Worm (Caenorhabditis elegans) whole organism, L3 larva: Measurements from ENCODE around the gene lgc-58.
A peak's percentile ranks its signal among the peaks of the same experiment; 100 is the strongest.

Experiments
- R02D3.7 ChIP-seq: fragments of 150-350 bp; optimal IDR thresholded peaks from 2 replicates; lab custom pipeline; 2014; ENCODE audit warnings: missing biosample characterization, missing genetic modification characterization
- ZK546.5 ChIP-seq: sonication (generic microtip); optimal IDR thresholded peaks from 2 replicates; lab custom pipeline; 2017; ENCODE audit warnings: missing biosample characterization, missing genetic modification characterization
- aly-2 ChIP-seq: fragments of 150-350 bp; optimal IDR thresholded peaks from 2 replicates; lab custom pipeline; 2014; ENCODE audit warnings: missing biosample characterization, missing genetic modification characterization
- ama-1 ChIP-seq: fragments of 150-350 bp; optimal IDR thresholded peaks from 2 replicates; lab custom pipeline; 2018
- ceh-16 ChIP-seq: sonication (generic microtip); optimal IDR thresholded peaks from 2 replicates; lab custom pipeline; 2017; ENCODE audit warnings: missing biosample characterization, missing genetic modification characterization
- ceh-28 ChIP-seq: fragments of 150-350 bp; optimal IDR thresholded peaks from 2 replicates; lab custom pipeline; 2014; ENCODE audit warnings: missing biosample characterization, missing genetic modification reagents, missing genetic modification characterization
- ceh-82 ChIP-seq: fragments of 150-350 bp; optimal IDR thresholded peaks from 2 replicates; lab custom pipeline; 2014; ENCODE audit warnings: missing biosample characterization, missing genetic modification characterization
- ceh-9 ChIP-seq: sonication (generic microtip); optimal IDR thresholded peaks from 2 replicates; lab custom pipeline; 2018; ENCODE audit warnings: missing biosample characterization, missing genetic modification characterization
- daf-12 ChIP-seq: fragments of 150-350 bp; optimal IDR thresholded peaks from 2 replicates; lab custom pipeline; 2014; ENCODE audit warnings: missing biosample characterization, missing genetic modification reagents, missing genetic modification characterization
- egl-27 ChIP-seq: sonication (generic microtip); optimal IDR thresholded peaks from 4 replicates; lab custom pipeline; 2017; ENCODE audit warnings: missing biosample characterization, missing genetic modification reagents, missing genetic modification characterization
- egl-5 ChIP-seq: fragments of 150-350 bp; optimal IDR thresholded peaks from 2 replicates; lab custom pipeline; 2017; ENCODE audit warnings: missing biosample characterization, missing genetic modification reagents, missing genetic modification characterization, inconsistent platforms
- elt-1 ChIP-seq: fragments of 150-350 bp; optimal IDR thresholded peaks from 2 replicates; lab custom pipeline; 2014; ENCODE audit warnings: missing biosample characterization, missing genetic modification characterization
- elt-2 ChIP-seq: sonication (generic microtip); optimal IDR thresholded peaks from 2 replicates; lab custom pipeline; 2016; ENCODE audit warnings: missing genetic modification reagents, mild to moderate bottlenecking, missing genetic modification characterization, missing compliant biosample characterization
- eor-1 ChIP-seq, 2 experiments: fragments of 150-350 bp; optimal IDR thresholded peaks; 2 replicates each; lab custom pipeline; 2014 to 2018; ENCODE audit warnings: missing biosample characterization in 2 of 2, missing genetic modification characterization in 2 of 2
- fkh-10 ChIP-seq: sonication (generic microtip); optimal IDR thresholded peaks from 2 replicates; lab custom pipeline; 2017; ENCODE audit warnings: missing biosample characterization, missing genetic modification reagents, missing genetic modification characterization
- fkh-2 ChIP-seq: fragments of 150-350 bp; optimal IDR thresholded peaks from 2 replicates; lab custom pipeline; 2014; ENCODE audit warnings: missing biosample characterization, missing genetic modification reagents, missing genetic modification characterization
- fos-1 ChIP-seq: fragments of 150-350 bp; optimal IDR thresholded peaks from 2 replicates; lab custom pipeline; 2014; ENCODE audit warnings: missing biosample characterization, missing genetic modification characterization
- hmg-11 ChIP-seq: sonication (generic microtip); optimal IDR thresholded peaks from 2 replicates; lab custom pipeline; 2016; ENCODE audit warnings: missing genetic modification characterization, missing compliant biosample characterization
- jun-1 ChIP-seq: fragments of 150-350 bp; optimal IDR thresholded peaks from 2 replicates; lab custom pipeline; 2014; ENCODE audit warnings: missing biosample characterization, missing genetic modification reagents, missing genetic modification characterization
- lin-15B ChIP-seq: fragments of 150-350 bp; optimal IDR thresholded peaks from 2 replicates; lab custom pipeline; 2014; ENCODE audit warnings: missing biosample characterization, missing genetic modification characterization
- lin-39 ChIP-seq: fragments of 150-350 bp; optimal IDR thresholded peaks from 2 replicates; lab custom pipeline; 2018; ENCODE audit warnings: missing biosample characterization, missing genetic modification reagents, missing genetic modification characterization
- lsy-12 ChIP-seq: sonication (generic microtip); optimal IDR thresholded peaks from 2 replicates; lab custom pipeline; 2016; ENCODE audit warnings: mild to moderate bottlenecking, missing genetic modification characterization, missing compliant biosample characterization
- mdl-1 ChIP-seq: fragments of 150-350 bp; optimal IDR thresholded peaks from 2 replicates; lab custom pipeline; 2014; ENCODE audit warnings: missing biosample characterization, missing genetic modification characterization
- mml-1 ChIP-seq: fragments of 150-350 bp; sonication (generic microtip); optimal IDR thresholded peaks from 3 replicates; lab custom pipeline; 2014; ENCODE audit warnings: missing biosample characterization, missing genetic modification characterization
- nfya-1 ChIP-seq: sonication (generic microtip); optimal IDR thresholded peaks from 2 replicates; lab custom pipeline; 2017; ENCODE audit warnings: missing genetic modification characterization, mild to moderate bottlenecking, missing compliant biosample characterization, antibody characterized with exemption, moderate library complexity; ENCODE audit not compliant: insufficient read depth
- nhr-11 ChIP-seq: fragments of 150-350 bp; optimal IDR thresholded peaks from 2 replicates; lab custom pipeline; 2014; ENCODE audit warnings: missing biosample characterization, missing genetic modification characterization
- nhr-12 ChIP-seq: fragments of 150-350 bp; optimal IDR thresholded peaks from 2 replicates; lab custom pipeline; 2014; ENCODE audit warnings: missing biosample characterization, missing genetic modification characterization
- nhr-23 ChIP-seq: fragments of 150-350 bp; optimal IDR thresholded peaks from 2 replicates; lab custom pipeline; 2014; ENCODE audit warnings: missing biosample characterization, missing genetic modification reagents, missing genetic modification characterization
- nhr-25 ChIP-seq: sonication (generic microtip); optimal IDR thresholded peaks from 2 replicates; lab custom pipeline; 2017; ENCODE audit warnings: missing biosample characterization, missing genetic modification characterization
- nhr-28 ChIP-seq: fragments of 150-350 bp; optimal IDR thresholded peaks from 2 replicates; lab custom pipeline; 2014; ENCODE audit warnings: missing biosample characterization, missing genetic modification characterization
- nhr-43 ChIP-seq: sonication (generic microtip); optimal IDR thresholded peaks from 2 replicates; lab custom pipeline; 2016; ENCODE audit warnings: mild to moderate bottlenecking, missing genetic modification characterization, missing compliant biosample characterization; ENCODE audit not compliant: poor library complexity, severe bottlenecking
- nhr-67 ChIP-seq: fragments of 150-350 bp; optimal IDR thresholded peaks from 2 replicates; lab custom pipeline; 2014; ENCODE audit warnings: missing biosample characterization, missing genetic modification characterization
- nhr-76 ChIP-seq: fragments of 150-350 bp; sonication (generic microtip); optimal IDR thresholded peaks from 5 replicates; lab custom pipeline; 2014; ENCODE audit warnings: missing biosample characterization, missing genetic modification characterization
- nhr-77 ChIP-seq: fragments of 150-350 bp; optimal IDR thresholded peaks from 2 replicates; lab custom pipeline; 2014; ENCODE audit warnings: missing biosample characterization, missing genetic modification characterization
- pha-4 ChIP-seq: fragments of 150-350 bp; optimal IDR thresholded peaks from 2 replicates; lab custom pipeline; 2014; ENCODE audit warnings: missing biosample characterization, missing genetic modification reagents, missing genetic modification characterization
- pqm-1 ChIP-seq: fragments of 150-350 bp; optimal IDR thresholded peaks from 2 replicates; lab custom pipeline; 2017; ENCODE audit warnings: missing biosample characterization, missing genetic modification characterization, inconsistent platforms
- sea-2 ChIP-seq: fragments of 150-350 bp; sonication (generic microtip); optimal IDR thresholded peaks from 4 replicates; lab custom pipeline; 2014; ENCODE audit warnings: missing biosample characterization, missing genetic modification reagents, missing genetic modification characterization
- skn-1 ChIP-seq: fragments of 150-350 bp; optimal IDR thresholded peaks from 2 replicates; lab custom pipeline; 2014; ENCODE audit warnings: missing biosample characterization, missing genetic modification characterization
- snpc-4 ChIP-seq: fragments of 150-350 bp; optimal IDR thresholded peaks from 2 replicates; lab custom pipeline; 2014; ENCODE audit warnings: missing biosample characterization, missing genetic modification characterization
- unc-62 ChIP-seq: fragments of 150-350 bp; sonication (generic microtip); optimal IDR thresholded peaks from 4 replicates; lab custom pipeline; 2014; ENCODE audit warnings: missing biosample characterization, missing genetic modification reagents, missing genetic modification characterization
- zag-1 ChIP-seq: fragments of 150-350 bp; optimal IDR thresholded peaks from 2 replicates; lab custom pipeline; 2014; ENCODE audit warnings: missing biosample characterization, missing genetic modification characterization
- ztf-11 ChIP-seq: fragments of 150-350 bp; optimal IDR thresholded peaks from 2 replicates; lab custom pipeline; 2014; ENCODE audit warnings: missing biosample characterization, missing genetic modification characterization
- ztf-4 ChIP-seq: fragments of 150-350 bp; optimal IDR thresholded peaks from 2 replicates; lab custom pipeline; 2014; ENCODE audit warnings: missing biosample characterization, missing genetic modification characterization

The lgc-58 gene

DNA sequence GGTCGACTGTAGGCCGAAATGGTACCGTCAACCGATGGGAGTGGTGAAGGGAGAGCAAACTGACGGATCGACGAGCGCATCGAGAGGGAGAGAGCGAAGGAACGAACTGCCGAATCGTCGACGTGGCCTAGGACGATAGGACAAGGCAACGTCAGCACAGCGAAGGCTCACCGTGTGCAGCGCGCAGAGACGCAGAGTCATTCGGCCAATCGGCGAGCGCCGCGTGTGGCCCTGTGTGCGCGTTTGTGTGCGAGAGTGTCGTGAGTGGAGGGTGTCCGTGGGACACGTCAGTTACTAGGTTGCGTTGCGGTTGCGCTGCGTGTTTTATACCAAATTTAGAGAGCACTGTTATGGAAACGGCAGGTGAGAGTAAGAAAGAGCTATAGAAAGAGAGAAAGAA lies 16.7 kb downstream of the lgc-58 start, which contains the start of gene hsp-3 (continued):
- TF ChIP-seq ZK546.5 (no peak), nhr-23 (tag; lab: Kevin White, UChicago) (peak; percentile 96), fkh-2 (no peak), nfya-1 (tag; lab: Kevin White, UChicago) (peak; percentile 100), mml-1 (tag; lab: Kevin White, UChicago) (peak; percentile 18)

DNA sequence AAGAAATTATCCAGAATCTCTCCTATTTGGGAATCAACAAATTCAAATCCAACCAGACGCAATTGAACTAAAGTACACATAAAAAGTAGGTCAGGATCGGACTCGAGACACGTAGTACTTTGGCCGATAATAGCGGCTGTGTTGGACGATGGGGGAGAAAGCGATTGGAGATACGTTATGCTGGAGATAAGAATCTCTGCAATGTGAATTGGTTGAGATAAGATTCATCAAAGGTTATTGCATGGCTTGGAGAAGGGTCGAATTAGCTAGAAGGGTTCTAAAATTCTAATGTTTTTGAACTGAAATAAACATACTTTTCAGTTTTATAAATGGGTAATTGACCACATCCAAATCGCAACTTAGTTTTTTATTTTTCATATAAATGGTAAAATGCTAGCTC lies 17.2 kb downstream of the lgc-58 start:
- TF ChIP-seq ztf-4 (tag; lab: Kevin White, UChicago) (no peak), unc-62 (GFP tag; lab: Kevin White, UChicago) (no peak), lin-15B (tag; lab: Kevin White, UChicago) (no peak), sea-2 (no peak), R02D3.7 (no peak), nhr-25 (tag; lab: Kevin White, UChicago) (peak; percentile 51), nhr-67 (no peak), ztf-11 (tag; lab: Kevin White, UChicago) (no peak), nhr-23 (tag; lab: Kevin White, UChicago) (peak; percentile 88), nhr-12 (no peak), elt-1 (tag; lab: Kevin White, UChicago) (peak; percentile 95), nhr-43 (tag; lab: Kevin White, UChicago) (peak; percentile 27), snpc-4 (tag; lab: Kevin White, UChicago) (no peak), ceh-82 (tag; lab: Kevin White, UChicago) (no peak)
- TF ChIP-seq, all 47 proteins: peak for 4

DNA sequence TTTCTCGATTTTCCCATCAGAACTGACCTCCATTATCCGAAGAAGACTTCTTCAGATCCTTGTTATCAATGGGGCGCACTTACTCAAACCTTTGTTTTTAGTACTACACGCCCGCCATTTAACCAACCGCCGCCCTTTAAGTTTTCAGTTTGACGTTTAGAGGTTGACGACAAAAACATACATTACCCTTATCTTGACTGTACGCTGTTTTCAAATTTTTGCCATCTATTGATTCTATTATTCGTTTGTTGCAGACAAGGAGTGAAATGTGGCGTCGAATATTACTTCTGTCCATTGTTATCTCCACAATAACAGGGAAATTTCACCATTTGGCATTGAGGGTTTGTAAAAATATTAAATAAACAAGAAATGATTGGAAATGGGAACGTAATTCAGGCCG lies 17.7 kb downstream of the lgc-58 start, which contains the start of gene C15H9.5:
Gene C15H9.5, plus strand, starts transcription at position 255 of the 400 bp plus-strand sequence.
- TF ChIP-seq R02D3.7 (no peak), nhr-23 (tag; lab: Kevin White, UChicago) (no peak), lin-15B (tag; lab: Kevin White, UChicago) (peak; percentile 14), elt-1 (tag; lab: Kevin White, UChicago) (no peak), nfya-1 (tag; lab: Kevin White, UChicago) (peak; percentile 62), nhr-77 (tag; lab: Kevin White, UChicago) (no peak), snpc-4 (tag; lab: Kevin White, UChicago) (no peak), elt-2 (tag; lab: Kevin White, UChicago) (peak; percentile 46), ceh-82 (tag; lab: Kevin White, UChicago) (no peak), pqm-1 (tag; lab: Kevin White, UChicago) (peak; percentile 15), skn-1 (tag; lab: Kevin White, UChicago) (peak; percentile 29), aly-2 (tag; lab: Kevin White, UChicago) (no peak), ztf-4 (tag; lab: Kevin White, UChicago) (no peak), ceh-16 (tag; lab: Kevin White, UChicago) (no peak), pha-4 (tag; lab: Kevin White, UChicago) (peak; percentile 26), ztf-11 (tag; lab: Kevin White, UChicago) (no peak), daf-12 (tag; lab: Kevin White, UChicago) (no peak), ZK546.5 (no peak)

DNA sequence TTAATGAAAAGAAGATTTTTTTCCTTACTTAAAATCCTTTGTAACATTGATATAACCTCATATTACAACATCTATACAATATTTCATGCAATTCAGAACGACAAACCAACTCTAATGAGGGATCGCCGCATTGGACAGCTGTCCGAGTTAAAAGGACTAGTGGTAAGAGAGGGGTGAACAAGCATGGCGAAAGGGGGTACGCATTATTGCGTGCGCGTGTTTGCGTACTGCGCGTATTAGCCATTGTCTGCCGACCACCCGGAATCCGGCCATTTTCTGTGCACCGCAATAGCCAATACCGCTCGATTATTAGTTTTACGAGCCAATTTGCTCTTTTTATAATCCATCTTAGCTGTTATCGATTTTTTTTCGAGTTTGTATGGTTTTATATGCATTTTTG lies 22.2 kb downstream of the lgc-58 start, which contains the start of gene C15H9.4:
Gene C15H9.4, plus strand, starts transcription at position 93 of the 400 bp plus-strand sequence.
- TF ChIP-seq nhr-77 (tag; lab: Kevin White, UChicago): no peak
- TF ChIP-seq nhr-43 (tag; lab: Kevin White, UChicago): no peak
- TF ChIP-seq daf-12 (tag; lab: Kevin White, UChicago): no peak
- no peak for TF ChIP-seq mdl-1 (tag; lab: Kevin White, UChicago)
- TF ChIP-seq nhr-23 (tag; lab: Kevin White, UChicago): no peak
- no peak for TF ChIP-seq lin-15B (tag; lab: Kevin White, UChicago)
- no peak for TF ChIP-seq fkh-10 (GFP tag; lab: Kevin White, UChicago)
- TF ChIP-seq nhr-25 (tag; lab: Kevin White, UChicago): no peak
- TF ChIP-seq lsy-12 (tag; lab: Kevin White, UChicago): peak; percentile 69
- no peak for TF ChIP-seq R02D3.7
- no peak for TF ChIP-seq ztf-4 (tag; lab: Kevin White, UChicago)
- TF ChIP-seq nhr-11 (tag; lab: Kevin White, UChicago): no peak
- no peak for TF ChIP-seq eor-1 (tag; optimal IDR thresholded peaks at IDR 0.05; lab: Kevin White, UChicago)
- TF ChIP-seq ceh-9 (tag; lab: Kevin White, UChicago): no peak
- TF ChIP-seq nhr-76 (tag; lab: Kevin White, UChicago): no peak
- TF ChIP-seq egl-5 (tag; lab: Kevin White, UChicago): peak; percentile 63
- TF ChIP-seq elt-2 (tag; lab: Kevin White, UChicago): no peak
- peak; percentile 69 for TF ChIP-seq nfya-1 (tag; lab: Kevin White, UChicago)
- no peak for TF ChIP-seq ceh-82 (tag; lab: Kevin White, UChicago)
- no peak for TF ChIP-seq nhr-28
- TF ChIP-seq fos-1 (tag; lab: Kevin White, UChicago): no peak
- peak; percentile 1 for TF ChIP-seq pha-4 (tag; lab: Kevin White, UChicago)
- TF ChIP-seq mml-1 (tag; lab: Kevin White, UChicago): no peak
- TF ChIP-seq ama-1 (lab: Kevin White, UChicago): no peak
- no peak for TF ChIP-seq jun-1 (tag; lab: Kevin White, UChicago)
- TF ChIP-seq ceh-28 (tag; lab: Kevin White, UChicago): peak; percentile 40
- no peak for TF ChIP-seq ZK546.5
- TF ChIP-seq lin-39 (tag; lab: Kevin White, UChicago): peak; percentile 76
- TF ChIP-seq sea-2: peak; percentile 27
- no peak for TF ChIP-seq zag-1 (tag; lab: Kevin White, UChicago)
- peak; percentile 27 for TF ChIP-seq egl-27 (tag; lab: Kevin White, UChicago)
- peak; percentile 82 for TF ChIP-seq hmg-11
- TF ChIP-seq elt-1 (tag; lab: Kevin White, UChicago): no peak
- no peak for TF ChIP-seq skn-1 (tag; lab: Kevin White, UChicago)
- TF ChIP-seq aly-2 (tag; lab: Kevin White, UChicago): no peak
- TF ChIP-seq unc-62 (GFP tag; lab: Kevin White, UChicago): no peak
